Fruit fly (Drosophila melanogaster) whole organism, adult: Measurements from ENCODE around the gene bero.

Source experiments
- CG33017 ChIP-seq: fragments of 200-800 bp; sonication (Bioruptor generic); optimal IDR thresholded peaks from 2 replicates; lab custom pipeline; 2018; ENCODE audit warnings: missing biosample characterization, mild to moderate bottlenecking, missing genetic modification characterization, moderate library complexity
- Crg-1 ChIP-seq: fragments of 200-800 bp; sonication (Bioruptor generic); optimal IDR thresholded peaks from 2 replicates; lab custom pipeline; 2016; ENCODE audit warnings: missing biosample characterization, missing genetic modification characterization
- pad ChIP-seq: fragments of 200-800 bp; sonication (Bioruptor generic); optimal IDR thresholded peaks from 3 replicates; lab custom pipeline; 2017; ENCODE audit warnings: missing biosample characterization, missing genetic modification characterization, mild to moderate bottlenecking, moderate library complexity, missing genetic modification reagents
- toe ChIP-seq: fragments of 200-800 bp; sonication (Bioruptor generic); optimal IDR thresholded peaks from 2 replicates; lab custom pipeline; 2016; ENCODE audit warnings: missing biosample characterization, missing genetic modification characterization

DNA sequence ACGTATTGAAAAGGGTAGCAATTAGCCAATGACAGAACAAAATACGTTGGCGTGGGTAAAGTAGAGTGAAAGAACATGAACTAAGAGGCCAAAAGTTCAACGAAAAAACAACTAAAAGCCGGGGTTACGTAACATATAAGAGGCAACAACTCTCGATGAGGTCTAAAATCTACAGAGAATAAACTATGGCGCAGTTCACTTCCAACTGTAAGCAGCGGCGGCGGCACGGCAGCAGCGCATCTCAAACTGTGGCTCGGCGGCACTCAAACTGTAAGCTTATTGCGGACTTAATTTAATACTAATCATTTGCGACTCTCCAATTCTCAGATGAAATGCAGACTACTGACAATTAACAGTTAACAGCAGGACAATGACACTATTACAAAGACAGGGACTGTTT, 16.0 kb downstream of the bero start:
- no peak for TF ChIP-seq CG33017 (tag; lab: Kevin White, UChicago)
- TF ChIP-seq pad (GFP tag; lab: Kevin White, UChicago), result no peak
- no peak for TF ChIP-seq toe (GFP tag; lab: Kevin White, UChicago)
- TF ChIP-seq Crg-1 (GFP tag; lab: Kevin White, UChicago), result no peak
